Fruit fly (Drosophila melanogaster) whole organism, adult: ENCODE results near the gene Meics.

Source experiments
- CG14711 ChIP-seq: fragments of 200-800 bp; sonication (Bioruptor generic); optimal IDR thresholded peaks from 2 replicates; lab custom pipeline; 2018; ENCODE audit warnings: missing biosample characterization, mild to moderate bottlenecking, missing genetic modification characterization, moderate library complexity
- CG1620 ChIP-seq: fragments of 200-800 bp; sonication (Bioruptor generic); optimal IDR thresholded peaks from 2 replicates; lab custom pipeline; 2016; ENCODE audit warnings: missing biosample characterization, missing genetic modification characterization
- CG5204 ChIP-seq: fragments of 200-800 bp; sonication (Bioruptor generic); optimal IDR thresholded peaks from 2 replicates; lab custom pipeline; 2016; ENCODE audit warnings: missing biosample characterization, missing genetic modification characterization
- Clk ChIP-seq: fragments of 200-800 bp; sonication (Bioruptor generic); optimal IDR thresholded peaks from 2 replicates; lab custom pipeline; 2017; ENCODE audit warnings: missing biosample characterization, missing genetic modification characterization
- Hr96 ChIP-seq: fragments of 200-800 bp; sonication (Bioruptor generic); optimal IDR thresholded peaks from 2 replicates; lab custom pipeline; 2016; ENCODE audit warnings: missing biosample characterization, missing genetic modification characterization
- bab1 ChIP-seq: fragments of 200-800 bp; sonication (Bioruptor generic); optimal IDR thresholded peaks from 3 replicates; lab custom pipeline; 2019; ENCODE audit warnings: missing biosample characterization, mild to moderate bottlenecking, missing genetic modification characterization, moderate library complexity
- cnc ChIP-seq, 2 experiments: fragments of >200 bp; optimal IDR thresholded peaks; 2 replicates each; lab custom pipeline; 2017
- kay ChIP-seq: fragments of 200-800 bp; sonication (Bioruptor generic); peaks from one replicate; lab custom pipeline; 2016; ENCODE audit warnings: missing biosample characterization, missing genetic modification characterization, borderline replicate concordance
- ovo ChIP-seq: fragments of 200-800 bp; sonication (Bioruptor generic); optimal IDR thresholded peaks from 2 replicates; lab custom pipeline; 2016; ENCODE audit warnings: missing biosample characterization, missing genetic modification characterization
- tj ChIP-seq: fragments of 200-800 bp; sonication (Bioruptor generic); optimal IDR thresholded peaks from 3 replicates; lab custom pipeline; 2017; ENCODE audit warnings: missing biosample characterization, mild to moderate bottlenecking, missing genetic modification characterization, moderate library complexity
- toe ChIP-seq: fragments of 200-800 bp; sonication (Bioruptor generic); optimal IDR thresholded peaks from 2 replicates; lab custom pipeline; 2016; ENCODE audit warnings: missing biosample characterization, missing genetic modification characterization

DNA sequence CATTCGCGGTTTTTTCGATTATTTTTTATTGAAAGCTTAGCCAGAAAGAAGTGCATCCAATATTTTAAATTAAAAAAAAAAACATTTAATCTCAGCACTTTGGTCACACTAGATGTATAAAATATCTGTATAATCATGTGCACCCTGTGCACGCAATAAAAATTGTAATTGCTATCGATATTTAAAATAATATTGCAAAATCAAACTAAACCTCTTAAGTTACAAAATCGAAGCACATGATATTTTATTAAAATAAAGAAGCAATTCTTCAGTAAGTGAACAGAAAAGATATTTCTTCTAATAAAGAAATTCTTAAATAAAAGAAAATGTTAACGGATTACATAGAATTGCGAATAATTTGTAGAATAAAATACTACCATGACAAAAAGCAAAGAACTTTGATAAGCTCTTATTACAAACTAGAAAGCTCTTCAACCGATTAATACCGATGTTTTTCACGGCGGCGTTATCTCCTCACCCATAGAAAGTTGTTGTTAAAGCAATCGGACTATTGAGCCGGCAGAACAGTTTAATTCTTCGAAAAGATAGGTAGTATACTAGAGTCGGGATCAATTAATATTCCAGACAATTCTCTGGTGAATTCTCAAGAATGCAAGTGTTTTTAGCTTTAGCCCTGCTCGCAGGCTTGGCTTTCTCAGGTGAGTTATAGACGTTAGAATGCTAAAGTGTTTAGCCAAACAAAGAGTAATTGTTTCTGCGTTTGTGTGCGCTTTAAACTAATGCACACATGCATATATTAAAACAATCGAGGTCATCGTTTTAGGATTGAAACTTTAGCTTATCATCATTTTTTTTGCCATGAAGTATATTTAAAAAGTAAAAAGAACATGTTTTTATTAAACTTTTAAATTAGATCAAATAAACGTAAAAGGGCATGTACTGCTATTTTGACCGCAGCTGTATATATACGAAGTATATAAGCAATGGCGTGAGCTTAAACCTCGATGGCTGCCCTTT is 29.5 kb upstream of the Meics start, which contains the start of gene CtsK1:
- TF ChIP-seq Hr96 (no peak), cnc (optimal IDR thresholded peaks at IDR 0.05; lab: Kevin White, UChicago) (no peak), toe (no peak), CG14711 (tag; lab: Kevin White, UChicago) (peak; percentile 63), Clk (GFP tag; lab: Kevin White, UChicago) (no peak), CG5204 (GFP tag; lab: Kevin White, UChicago) (no peak), kay (no peak), ovo (GFP tag; lab: Kevin White, UChicago) (peak; percentile 63), CG1620 (GFP tag; lab: Kevin White, UChicago) (no peak), tj (GFP tag; lab: Kevin White, UChicago) (peak; percentile 3), bab1 (GFP tag; lab: Kevin White, UChicago) (peak; percentile 88)
